Worm (Caenorhabditis elegans): ENCODE measurements around the gene clec-126.
A peak's percentile ranks its signal among the peaks of the same experiment; 100 is the strongest.
"Not testable (repeated sequence)": the region's sequence is repeated elsewhere in the genome, so short reads cannot be mapped to it uniquely, and the experiment has no call there.

Gene clec-126

ce11 chrII:3567576-3567975 is 48.3 kb downstream of the clec-126 start (continued):
- TF ChIP-seq somi-1 (GFP tag; optimal IDR thresholded peaks at IDR 0.05) (peak; percentile 41), let-526 (GFP tag; IDR thresholded peaks at IDR 0.05) (0 out of 2 replicates have a peak, but pooled peaks have one; percentile 41), D2030.7 (GFP tag; IDR thresholded peaks at IDR 0.05) (peak; percentile 90), dox-1 (GFP tag; IDR thresholded peaks at IDR 0.05) (peak; percentile 69), ztf-26 (tag; optimal IDR thresholded peaks at IDR 0.05) (peak; percentile 68), sptf-2 (GFP tag; optimal IDR thresholded peaks at IDR 0.05) (peak; percentile 41), Y53G8AR.9 (GFP tag; conservative IDR thresholded peaks at IDR 0.05) (peak; percentile 72), nhr-80 (tag; optimal IDR thresholded peaks at IDR 0.05) (peak; percentile 14), F57C9.4 (tag; optimal IDR thresholded peaks at IDR 0.05) (peak; percentile 2), ztf-18 (tag; optimal IDR thresholded peaks at IDR 0.05) (peak; percentile 50), madf-10 (tag; optimal IDR thresholded peaks at IDR 0.05) (peak; percentile 64), lin-54 (GFP tag; optimal IDR thresholded peaks at IDR 0.05) (peak; percentile 55), cebp-2 (GFP tag; IDR thresholded peaks at IDR 0.05) (peak; percentile 83), nhr-120 (GFP tag; IDR thresholded peaks at IDR 0.05) (0 out of 2 replicates have a peak, but pooled peaks have one; percentile 18), lin-26 (GFP tag; IDR thresholded peaks at IDR 0.05) (peak; percentile 97), egl-44 (GFP tag; IDR thresholded peaks at IDR 0.05) (0 out of 2 replicates have a peak, but pooled peaks have one; percentile 62), gei-17 (GFP tag; optimal IDR thresholded peaks at IDR 0.05) (peak; percentile 2), Y56A3A.18 (GFP tag; IDR thresholded peaks at IDR 0.05) (peak; percentile 84), snpc-4 (tag; optimal IDR thresholded peaks at IDR 0.05) (peak in 2 of 4 experiments; percentile 61 to 85), lsl-1 (GFP tag; optimal IDR thresholded peaks at IDR 0.05) (peak; percentile 61), snpc-3.4 (tag; optimal IDR thresholded peaks at IDR 0.05) (peak; percentile 83), die-1 (tag; optimal IDR thresholded peaks at IDR 0.05) (peak; percentile 83), atf-7 (tag; optimal IDR thresholded peaks at IDR 0.05) (peak; percentile 70), ama-1 (GFP tag; optimal IDR thresholded peaks at IDR 0.05) (peak; percentile 69), F10E7.11 (tag; optimal IDR thresholded peaks at IDR 0.05) (peak; percentile 13), hmg-1.2 (GFP tag; IDR thresholded peaks at IDR 0.05) (peak; percentile 74), Y95B8A.8 (GFP tag; IDR thresholded peaks at IDR 0.05) (0 out of 2 replicates have a peak, but pooled peaks have one; percentile 38), ets-4 (GFP tag; optimal IDR thresholded peaks at IDR 0.05) (peak; percentile 22), hmg-20 (GFP tag; IDR thresholded peaks at IDR 0.05) (0 out of 2 replicates have a peak, but pooled peaks have one; percentile 66), attf-6 (GFP tag; IDR thresholded peaks at IDR 0.05) (peak; percentile 60), snpc-1.3 (tag; optimal IDR thresholded peaks at IDR 0.05; ENCODE audit: insufficient read depth) (peak; percentile 47), ceh-27 (GFP tag; optimal IDR thresholded peaks at IDR 0.05) (peak; percentile 60), rec-8 (tag; optimal IDR thresholded peaks at IDR 0.05) (peak; percentile 53 to 72), let-607 (tag; optimal IDR thresholded peaks at IDR 0.05) (peak in 1 of 2 experiments; percentile 31), ztf-28 (GFP tag; IDR thresholded peaks at IDR 0.05) (peak; percentile 65; the same call in 1 of the 2 replicates), nfya-2 (GFP tag; IDR thresholded peaks at IDR 0.05) (0 out of 2 replicates have a peak, but pooled peaks have one; percentile 59), mcd-1 (GFP tag; IDR thresholded peaks at IDR 0.05) (peak; percentile 69), ekl-4 (GFP tag; IDR thresholded peaks at IDR 0.05) (peak; percentile 73; the same call in 1 of the 2 replicates), bed-2 (GFP tag; IDR thresholded peaks at IDR 0.05) (peak; percentile 78)
- not testable (repeated sequence) for TF ChIP-seq snpc-4 (GFP tag; optimal IDR thresholded peaks at IDR 0.05); ama-1 (optimal IDR thresholded peaks at IDR 0.05)
